Fruit fly (Drosophila melanogaster) whole organism, pupa: ENCODE measurements around the gene CG17572.

Experiments used
- CG10348 ChIP-seq: fragments of 200-800 bp; sonication (Bioruptor generic); IDR thresholded peaks from 2 replicates; pipeline ENCODE4 v1.3.6; 2022; ENCODE audit warnings: missing biosample characterization, missing genetic modification characterization
- CG13204 ChIP-seq: fragments of 200-800 bp; sonication (Bioruptor generic); optimal IDR thresholded peaks from 2 replicates; lab custom pipeline; 2018; ENCODE audit warnings: missing biosample characterization, mild to moderate bottlenecking, missing genetic modification characterization, moderate library complexity
- CG17806 ChIP-seq: fragments of 200-800 bp; sonication (Bioruptor generic); optimal IDR thresholded peaks from 2 replicates; lab custom pipeline; 2018; ENCODE audit warnings: missing biosample characterization, mild to moderate bottlenecking, missing genetic modification characterization, moderate library complexity
- CG4496 ChIP-seq: fragments of 200-800 bp; sonication (Bioruptor generic); IDR thresholded peaks from 3 replicates; pipeline ENCODE4 v1.3.6; 2022; ENCODE audit warnings: missing biosample characterization, missing genetic modification characterization
- CG8301 ChIP-seq: fragments of 200-800 bp; sonication (Bioruptor generic); optimal IDR thresholded peaks from 2 replicates; lab custom pipeline; 2018; ENCODE audit warnings: missing biosample characterization, mild to moderate bottlenecking, missing genetic modification characterization
- Pif1A ChIP-seq: fragments of 200-800 bp; sonication (Bioruptor generic); optimal IDR thresholded peaks from 3 replicates; lab custom pipeline; 2016; ENCODE audit warnings: missing biosample characterization, missing genetic modification characterization

dm6 chr2L:19041590-19041989 lies 32.4 kb downstream of the CG17572 start, which contains the start of gene Catsup:
- TF ChIP-seq CG4496 (no peak), CG10348 (GFP tag; lab: Robert Waterston, UW) (no peak), CG8301 (tag; lab: Kevin White, UChicago) (no peak), Pif1A (no peak), CG13204 (GFP tag; lab: Kevin White, UChicago) (no peak), CG17806 (tag; lab: Kevin White, UChicago) (no peak)
